Worm (Caenorhabditis elegans) whole organism, young adult: ENCODE results near the gene F37H8.6.

Experiments
- B0035.1 ChIP-seq: sonication (generic microtip); optimal IDR thresholded peaks from 2 replicates; lab custom pipeline; 2016; ENCODE audit warnings: missing genetic modification characterization, mild to moderate bottlenecking, missing compliant biosample characterization, missing genotype, missing genetic modification reagents
- B0336.3 ChIP-seq: fragments of 200-800 bp; sonication (Bioruptor generic); IDR thresholded peaks from 2 replicates; pipeline ENCODE4 v1.3.6; 2022; ENCODE audit warnings: missing genetic modification characterization, missing compliant biosample characterization
- C06A6.2 ChIP-seq: fragments of 200-800 bp; sonication (Bioruptor generic); conservative IDR thresholded peaks from 2 replicates; pipeline ENCODE4 v1.3.6; 2022; ENCODE audit warnings: missing genetic modification characterization, missing compliant biosample characterization
- D2030.7 ChIP-seq: fragments of 200-800 bp; sonication (Bioruptor generic); IDR thresholded peaks from 2 replicates; pipeline ENCODE4 v1.3.6; 2022; ENCODE audit warnings: missing genetic modification reagents, missing genetic modification characterization, missing compliant biosample characterization
- F22D6.2 ChIP-seq: sonication (generic microtip); optimal IDR thresholded peaks from 2 replicates; lab custom pipeline; 2016; ENCODE audit warnings: mild to moderate bottlenecking, missing genetic modification characterization, missing compliant biosample characterization
- F33H1.4 ChIP-seq: fragments of 200-800 bp; sonication (Bioruptor generic); IDR thresholded peaks from 2 replicates; pipeline ENCODE4 v1.3.6; 2022; ENCODE audit warnings: missing genetic modification reagents, missing genetic modification characterization, missing compliant biosample characterization
- F39B2.1 ChIP-seq: fragments of 200-800 bp; sonication (Bioruptor generic); IDR thresholded peaks from 2 replicates; pipeline ENCODE4 v1.3.6; 2022; ENCODE audit warnings: missing genetic modification reagents, missing genetic modification characterization, missing compliant biosample characterization
- Y53G8AR.9 ChIP-seq: fragments of 200-800 bp; sonication (Bioruptor generic); conservative IDR thresholded peaks from 2 replicates; pipeline ENCODE4 v1.3.6; 2022; ENCODE audit warnings: missing genetic modification reagents, missing genetic modification characterization, missing compliant biosample characterization
- Y56A3A.18 ChIP-seq: fragments of 200-800 bp; sonication (Bioruptor generic); IDR thresholded peaks from 2 replicates; pipeline ENCODE4 v1.3.6; 2022; ENCODE audit warnings: missing genetic modification reagents, missing genetic modification characterization, missing compliant biosample characterization
- Y95B8A.8 ChIP-seq: fragments of 200-800 bp; sonication (Bioruptor generic); IDR thresholded peaks from 2 replicates; pipeline ENCODE4 v1.3.6; 2022; ENCODE audit warnings: missing genetic modification reagents, missing genetic modification characterization, missing compliant biosample characterization
- atf-7 ChIP-seq: sonication (generic microtip); optimal IDR thresholded peaks from 2 replicates; lab custom pipeline; 2017; ENCODE audit warnings: mild to moderate bottlenecking, missing genetic modification characterization, missing compliant biosample characterization
- attf-3 ChIP-seq: fragments of 200-800 bp; sonication (Bioruptor generic); conservative IDR thresholded peaks from 2 replicates; pipeline ENCODE4 v1.3.6; 2022; ENCODE audit warnings: missing genetic modification reagents, missing genetic modification characterization, missing compliant biosample characterization
- cebp-1 ChIP-seq, 2 experiments: fragments of 200-800 bp in 1 of 2; sonication (Bioruptor generic) in 1 of 2; sonication (generic microtip) in 1 of 2; IDR thresholded peaks in 1 of 2; optimal IDR thresholded peaks in 1 of 2; 2 replicates each; pipeline versions ENCODE4 v1.3.6 to Lab custom; 2017 to 2022; ENCODE audit warnings: missing compliant biosample characterization in 2 of 2, missing genetic modification characterization in 2 of 2, mild to moderate bottlenecking in 1 of 2, missing genetic modification reagents in 1 of 2, moderate library complexity in 1 of 2
- cebp-2 ChIP-seq: fragments of 200-800 bp; sonication (Bioruptor generic); IDR thresholded peaks from 2 replicates; pipeline ENCODE4 v1.3.6; 2022; ENCODE audit warnings: missing genetic modification characterization, missing compliant biosample characterization
- ceh-27 ChIP-seq: fragments of 200-800 bp; sonication (Bioruptor generic); optimal IDR thresholded peaks from 2 replicates; lab custom pipeline; 2018; ENCODE audit warnings: mild to moderate bottlenecking, missing genetic modification characterization, moderate library complexity, missing compliant biosample characterization
- ceh-58 ChIP-seq: fragments of 200-800 bp; sonication (Bioruptor generic); IDR thresholded peaks from 2 replicates; pipeline ENCODE4 v1.3.6; 2022; ENCODE audit warnings: missing genetic modification characterization, missing compliant biosample characterization
- chd-7 ChIP-seq: sonication (generic microtip); optimal IDR thresholded peaks from 2 replicates; lab custom pipeline; 2016; ENCODE audit warnings: mild to moderate bottlenecking, missing genetic modification characterization, moderate library complexity, missing compliant biosample characterization
- die-1 ChIP-seq: sonication (generic microtip); optimal IDR thresholded peaks from 2 replicates; lab custom pipeline; 2016; ENCODE audit warnings: missing genotype, mild to moderate bottlenecking, missing genetic modification characterization, missing compliant biosample characterization
- dpff-1 ChIP-seq: sonication (generic microtip); optimal IDR thresholded peaks from 2 replicates; lab custom pipeline; 2017; ENCODE audit warnings: mild to moderate bottlenecking, missing genetic modification characterization, missing compliant biosample characterization
- egl-44 ChIP-seq: fragments of 200-800 bp; sonication (Bioruptor generic); IDR thresholded peaks from 2 replicates; pipeline ENCODE4 v1.3.6; 2022; ENCODE audit warnings: missing genetic modification reagents, missing genetic modification characterization, missing compliant biosample characterization
- egrh-3 ChIP-seq: fragments of 200-800 bp; sonication (Bioruptor generic); IDR thresholded peaks from 2 replicates; pipeline ENCODE4 v1.3.6; 2022; ENCODE audit warnings: missing genetic modification reagents, missing genetic modification characterization, missing compliant biosample characterization
- ets-4 ChIP-seq: fragments of 200-800 bp; sonication (Bioruptor generic); optimal IDR thresholded peaks from 2 replicates; lab custom pipeline; 2018; ENCODE audit warnings: mild to moderate bottlenecking, missing genetic modification characterization, missing compliant biosample characterization
- fkh-3 ChIP-seq: sonication (generic microtip); optimal IDR thresholded peaks from 2 replicates; lab custom pipeline; 2016; ENCODE audit warnings: mild to moderate bottlenecking, missing genetic modification characterization, missing compliant biosample characterization
- gei-17 ChIP-seq: fragments of 200-800 bp; sonication (Bioruptor generic); optimal IDR thresholded peaks from 2 replicates; lab custom pipeline; 2018; ENCODE audit warnings: mild to moderate bottlenecking, missing genetic modification characterization, missing compliant biosample characterization
- hmg-1.2 ChIP-seq: fragments of 200-800 bp; sonication (Bioruptor generic); IDR thresholded peaks from 2 replicates; pipeline ENCODE4 v1.3.6; 2022; ENCODE audit warnings: missing genetic modification reagents, missing genetic modification characterization, missing compliant biosample characterization
- let-526 ChIP-seq: fragments of 200-800 bp; sonication (Bioruptor generic); IDR thresholded peaks from 2 replicates; pipeline ENCODE4 v1.3.6; 2022; ENCODE audit warnings: missing genetic modification reagents, missing genetic modification characterization, missing compliant biosample characterization
- let-607 ChIP-seq, 2 experiments: fragments of 200-800 bp in 1 of 2; sonication (Bioruptor generic) in 1 of 2; sonication (generic microtip) in 1 of 2; optimal IDR thresholded peaks; 2 replicates each; lab custom pipeline; 2016 to 2018; ENCODE audit warnings: mild to moderate bottlenecking in 2 of 2, missing compliant biosample characterization in 2 of 2, missing genetic modification characterization in 2 of 2, moderate library complexity in 2 of 2, missing genotype in 1 of 2
- lin-40 ChIP-seq: sonication (generic microtip); optimal IDR thresholded peaks from 2 replicates; lab custom pipeline; 2016; ENCODE audit warnings: missing genetic modification characterization, mild to moderate bottlenecking, missing compliant biosample characterization, missing genotype, missing genetic modification reagents
- lin-54 ChIP-seq: fragments of 200-800 bp; sonication (Bioruptor generic); optimal IDR thresholded peaks from 2 replicates; lab custom pipeline; 2018; ENCODE audit warnings: mild to moderate bottlenecking, missing genetic modification characterization, missing compliant biosample characterization
- madf-10 ChIP-seq: sonication (generic microtip); optimal IDR thresholded peaks from 2 replicates; lab custom pipeline; 2016; ENCODE audit warnings: mild to moderate bottlenecking, missing genetic modification characterization, missing compliant biosample characterization
- madf-3 ChIP-seq: fragments of 200-800 bp; sonication (Bioruptor generic); IDR thresholded peaks from 2 replicates; pipeline ENCODE4 v1.3.6; 2022; ENCODE audit warnings: missing genetic modification reagents, missing genetic modification characterization, missing compliant biosample characterization
- mcd-1 ChIP-seq: fragments of 200-800 bp; sonication (Bioruptor generic); IDR thresholded peaks from 2 replicates; pipeline ENCODE4 v1.3.6; 2022; ENCODE audit warnings: missing genetic modification reagents, missing genetic modification characterization, missing compliant biosample characterization
- nfya-2 ChIP-seq: fragments of 200-800 bp; sonication (Bioruptor generic); IDR thresholded peaks from 2 replicates; pipeline ENCODE4 v1.3.6; 2022; ENCODE audit warnings: missing genetic modification reagents, missing genetic modification characterization, missing compliant biosample characterization
- nfyb-1 ChIP-seq: fragments of 200-800 bp; sonication (Bioruptor generic); IDR thresholded peaks from 2 replicates; pipeline ENCODE4 v1.3.6; 2022; ENCODE audit warnings: missing genetic modification reagents, missing genetic modification characterization, missing compliant biosample characterization
- nhr-120 ChIP-seq: fragments of 200-800 bp; sonication (Bioruptor generic); IDR thresholded peaks from 2 replicates; pipeline ENCODE4 v1.3.6; 2022; ENCODE audit warnings: missing genetic modification characterization, missing compliant biosample characterization
- pbrm-1 ChIP-seq: fragments of 200-800 bp; sonication (Bioruptor generic); IDR thresholded peaks from 2 replicates; pipeline ENCODE4 v1.3.6; 2022; ENCODE audit warnings: missing genetic modification reagents, missing genetic modification characterization, missing compliant biosample characterization
- snpc-4 ChIP-seq, 5 experiments: fragments of 150-350 bp in 1 of 5; sonication (generic microtip) in 4 of 5; optimal IDR thresholded peaks; 2 replicates each; lab custom pipeline; 2014 to 2018; ENCODE audit warnings: missing genetic modification characterization in 5 of 5, missing biosample characterization in 3 of 5, antibody characterized with exemption in 2 of 5, mild to moderate bottlenecking in 2 of 5, missing compliant biosample characterization in 2 of 5, missing genotype in 2 of 5, moderate library complexity in 2 of 5, missing genetic modification reagents in 1 of 5
- tbp1 ChIP-seq: fragments of 200-800 bp; sonication (Bioruptor generic); optimal IDR thresholded peaks from 2 replicates; lab custom pipeline; 2018; ENCODE audit warnings: mild to moderate bottlenecking, missing genetic modification characterization, missing compliant biosample characterization
- tbx-9 ChIP-seq: sonication (generic microtip); optimal IDR thresholded peaks from 2 replicates; lab custom pipeline; 2016; ENCODE audit warnings: borderline replicate concordance, missing genetic modification characterization, inconsistent platforms, missing compliant biosample characterization
- tlf-1 ChIP-seq: fragments of 200-800 bp; sonication (Bioruptor generic); optimal IDR thresholded peaks from 2 replicates; lab custom pipeline; 2018; ENCODE audit warnings: mild to moderate bottlenecking, missing genetic modification characterization, missing compliant biosample characterization
- ztf-22 ChIP-seq: fragments of 200-800 bp; sonication (Bioruptor generic); optimal IDR thresholded peaks from 2 replicates; lab custom pipeline; 2018; ENCODE audit warnings: mild to moderate bottlenecking, missing genetic modification characterization, moderate library complexity, missing compliant biosample characterization
- ztf-25 ChIP-seq: fragments of 200-800 bp; sonication (Bioruptor generic); IDR thresholded peaks from 2 replicates; pipeline ENCODE4 v1.3.6; 2022; ENCODE audit warnings: missing genetic modification reagents, missing genetic modification characterization, missing compliant biosample characterization
- ztf-28 ChIP-seq: fragments of 200-800 bp; sonication (Bioruptor generic); IDR thresholded peaks from 2 replicates; pipeline ENCODE4 v1.3.6; 2022; ENCODE audit warnings: missing genetic modification reagents, missing genetic modification characterization, missing compliant biosample characterization

F37H8.6 gene

DNA sequence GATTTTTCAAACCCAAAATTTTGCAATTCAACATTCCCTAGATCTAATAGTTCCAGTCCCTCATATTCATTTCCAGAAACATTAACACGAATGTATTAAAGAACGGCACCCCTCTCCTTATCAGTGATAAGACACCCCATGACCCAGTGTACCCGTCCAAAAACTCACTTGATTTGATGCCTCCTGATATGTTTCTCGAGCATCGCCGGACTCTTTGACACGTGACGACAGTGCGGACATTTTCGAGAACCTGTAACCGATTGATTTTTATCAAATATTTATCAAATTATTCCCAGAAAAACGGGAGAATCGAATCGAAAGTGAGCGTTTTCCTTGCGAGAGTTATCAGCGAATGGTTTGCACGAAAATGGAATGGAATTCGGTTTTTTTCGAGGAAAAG is 26.3 kb downstream of the F37H8.6 start (continued):
- no peak for TF ChIP-seq ceh-27
- no peak for TF ChIP-seq Y56A3A.18
- TF ChIP-seq B0035.1 (tag; lab: Kevin White, UChicago): no peak
- no peak for TF ChIP-seq hmg-1.2 (GFP tag; lab: Robert Waterston, UW)
- TF ChIP-seq cebp-1 (GFP tag; IDR thresholded peaks at IDR 0.05; lab: Robert Waterston, UW): no peak
- peak; percentile 66 for TF ChIP-seq cebp-1 (tag; optimal IDR thresholded peaks at IDR 0.05; lab: Kevin White, UChicago)
- TF ChIP-seq F33H1.4: no peak
- TF ChIP-seq tlf-1 (GFP tag; lab: Kevin White, UChicago): peak; percentile 42
- no peak for TF ChIP-seq die-1 (tag; lab: Kevin White, UChicago)
- TF ChIP-seq ztf-25 (GFP tag; lab: Robert Waterston, UW): no peak
- no peak for TF ChIP-seq nhr-120 (GFP tag; lab: Robert Waterston, UW)
- no peak for TF ChIP-seq lin-40 (tag; lab: Kevin White, UChicago)
- no peak for TF ChIP-seq egrh-3
- no peak for TF ChIP-seq nfya-2 (GFP tag; lab: Robert Waterston, UW)
- TF ChIP-seq ets-4: peak; percentile 40
- TF ChIP-seq nfyb-1 (GFP tag; lab: Robert Waterston, UW): 0 out of 2 replicates have a peak, but pooled peaks have one; percentile 44
- no peak for TF ChIP-seq ceh-58 (GFP tag; lab: Robert Waterston, UW)
- peak; percentile 41; the same call in 1 of the 2 replicates for TF ChIP-seq B0336.3 (GFP tag; lab: Robert Waterston, UW)
- peak; percentile 34 for TF ChIP-seq tbp1 (GFP tag; lab: Kevin White, UChicago)

DNA sequence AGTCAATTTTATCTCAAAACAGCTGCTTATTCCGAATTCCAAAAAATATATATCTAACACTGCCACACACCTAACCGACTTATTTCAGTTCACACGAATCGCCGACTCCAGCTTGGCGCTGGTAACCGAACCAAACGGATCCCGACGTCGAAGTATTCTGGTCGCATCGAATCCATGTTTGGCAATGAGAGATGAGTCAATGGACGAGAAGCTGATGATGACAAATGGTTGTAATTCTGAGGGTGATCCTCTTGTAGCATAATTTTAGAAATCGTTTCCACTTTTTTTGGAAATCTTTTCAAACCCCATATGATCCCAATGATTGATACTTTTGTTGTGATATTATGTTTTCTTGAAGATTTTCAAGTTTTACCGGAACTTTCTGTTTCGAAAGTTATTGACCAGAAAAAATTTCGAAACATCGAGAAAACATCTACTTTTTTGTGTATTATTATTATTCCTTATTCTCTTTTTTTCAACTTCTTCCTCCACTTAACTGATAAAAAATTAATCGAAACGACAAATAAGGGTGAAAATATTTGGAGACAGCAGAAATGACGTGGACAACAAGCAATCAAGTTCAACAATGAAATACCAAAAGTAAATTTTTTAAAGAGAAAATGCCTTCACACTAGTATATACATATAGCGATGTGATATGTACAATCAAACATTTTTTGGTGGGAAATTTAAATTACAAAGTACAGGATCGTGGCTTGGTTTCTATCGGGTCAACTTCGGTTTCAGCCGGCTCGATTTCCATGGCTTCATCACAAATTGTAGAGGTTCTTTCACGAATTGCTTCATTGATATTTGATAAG is 27.2 kb downstream of the F37H8.6 start:
- TF ChIP-seq pbrm-1 (GFP tag; lab: Robert Waterston, UW) (peak; percentile 70; the same call in 1 of the 2 replicates), dpff-1 (peak; percentile 48), tlf-1 (GFP tag; lab: Kevin White, UChicago) (peak; percentile 90), cebp-2 (GFP tag; lab: Robert Waterston, UW) (0 out of 2 replicates have a peak, but pooled peaks have one; percentile 29), madf-3 (GFP tag; lab: Robert Waterston, UW) (peak; percentile 77), Y95B8A.8 (peak; percentile 87), fkh-3 (peak; percentile 19), F22D6.2 (tag; lab: Kevin White, UChicago) (peak; percentile 17), ztf-22 (GFP tag; lab: Kevin White, UChicago) (peak; percentile 73), egl-44 (GFP tag; lab: Robert Waterston, UW) (peak; percentile 40; the same call in 1 of the 2 replicates), ztf-28 (0 out of 2 replicates have a peak, but pooled peaks have one; percentile 37), atf-7 (peak; percentile 80), tbx-9 (tag; lab: Kevin White, UChicago) (no peak), ets-4 (peak; percentile 12), C06A6.2 (GFP tag; lab: Robert Waterston, UW) (peak; percentile 56; the same call in 1 of the 2 replicates), F39B2.1 (no peak), madf-10 (tag; lab: Kevin White, UChicago) (peak; percentile 36), chd-7 (tag; lab: Kevin White, UChicago) (peak; percentile 76), gei-17 (GFP tag; lab: Kevin White, UChicago) (peak; percentile 48), mcd-1 (peak; percentile 63), attf-3 (GFP tag; lab: Robert Waterston, UW) (no peak), snpc-4 (GFP tag; optimal IDR thresholded peaks at IDR 0.05; lab: Kevin White, UChicago) (no peak), snpc-4 (tag; optimal IDR thresholded peaks at IDR 0.05; lab: Kevin White, UChicago) (peak in 3 of 4 experiments; percentile 10 to 17 (median 16)), let-526 (peak; percentile 71), B0336.3 (GFP tag; lab: Robert Waterston, UW) (peak; percentile 95), cebp-1 (GFP tag; IDR thresholded peaks at IDR 0.05; lab: Robert Waterston, UW) (peak; percentile 46; the same call in 1 of the 2 replicates), cebp-1 (tag; optimal IDR thresholded peaks at IDR 0.05; lab: Kevin White, UChicago) (peak; percentile 76), ztf-25 (GFP tag; lab: Robert Waterston, UW) (0 out of 2 replicates have a peak, but pooled peaks have one; percentile 10), Y53G8AR.9 (GFP tag; lab: Robert Waterston, UW) (peak; percentile 95), lin-54 (GFP tag; lab: Kevin White, UChicago) (peak; percentile 34), B0035.1 (tag; lab: Kevin White, UChicago) (peak; percentile 26), let-607 (tag; optimal IDR thresholded peaks at IDR 0.05; lab: Kevin White, UChicago) (peak; percentile 32 to 64), D2030.7 (GFP tag; lab: Robert Waterston, UW) (no peak)
